Fruit fly (Drosophila melanogaster) whole organism, wandering third instar larva: ENCODE results near the gene CG31100.

Source experiments
- CG9705 ChIP-seq: fragments of 200-800 bp; sonication (Bioruptor generic); optimal IDR thresholded peaks from 2 replicates; lab custom pipeline; 2018; ENCODE audit warnings: missing biosample characterization, mild to moderate bottlenecking, missing genetic modification characterization
- HLH106 ChIP-seq: fragments of 200-800 bp; optimal IDR thresholded peaks from 3 replicates; lab custom pipeline; 2019; ENCODE audit warnings: missing biosample characterization, mild to moderate bottlenecking, missing genetic modification characterization, moderate library complexity
- Mio ChIP-seq: sonication (Bioruptor generic); optimal IDR thresholded peaks from 2 replicates; lab custom pipeline; 2016; ENCODE audit warnings: missing biosample characterization, missing genetic modification characterization
- Myc ChIP-seq: fragments of >200 bp; optimal IDR thresholded peaks from 2 replicates; lab custom pipeline; 2017
- OdsH ChIP-seq: fragments of 200-800 bp; sonication (Bioruptor generic); optimal IDR thresholded peaks from 2 replicates; lab custom pipeline; 2016; ENCODE audit warnings: missing biosample characterization, mild to moderate bottlenecking, missing genetic modification characterization
- Vsx2 ChIP-seq: fragments of 200-300, 225-300 bp; sonication (Bioruptor generic); optimal IDR thresholded peaks from 2 replicates; lab custom pipeline; 2018; ENCODE audit warnings: missing biosample characterization, missing genetic modification characterization; ENCODE audit not compliant: partially characterized antibody
- dmrt93B ChIP-seq: fragments of 200-800 bp; sonication (Bioruptor generic); optimal IDR thresholded peaks from 2 replicates; lab custom pipeline; 2018; ENCODE audit warnings: missing biosample characterization, mild to moderate bottlenecking, missing genetic modification characterization
- pan ChIP-seq: fragments of >200 bp; optimal IDR thresholded peaks from 2 replicates; lab custom pipeline; 2017
- psq ChIP-seq: fragments of 200-800 bp; sonication (Bioruptor generic); optimal IDR thresholded peaks from 3 replicates; lab custom pipeline; 2017; ENCODE audit warnings: missing biosample characterization, mild to moderate bottlenecking, missing genetic modification characterization, moderate library complexity
- usp ChIP-seq: fragments of >200 bp; optimal IDR thresholded peaks from 2 replicates; lab custom pipeline; 2017; ENCODE audit warnings: missing biosample characterization, missing genetic modification characterization
- woc ChIP-seq: sonication (Bioruptor generic); optimal IDR thresholded peaks from 2 replicates; lab custom pipeline; 2016; ENCODE audit warnings: missing biosample characterization, mild to moderate bottlenecking, missing genetic modification characterization

DNA sequence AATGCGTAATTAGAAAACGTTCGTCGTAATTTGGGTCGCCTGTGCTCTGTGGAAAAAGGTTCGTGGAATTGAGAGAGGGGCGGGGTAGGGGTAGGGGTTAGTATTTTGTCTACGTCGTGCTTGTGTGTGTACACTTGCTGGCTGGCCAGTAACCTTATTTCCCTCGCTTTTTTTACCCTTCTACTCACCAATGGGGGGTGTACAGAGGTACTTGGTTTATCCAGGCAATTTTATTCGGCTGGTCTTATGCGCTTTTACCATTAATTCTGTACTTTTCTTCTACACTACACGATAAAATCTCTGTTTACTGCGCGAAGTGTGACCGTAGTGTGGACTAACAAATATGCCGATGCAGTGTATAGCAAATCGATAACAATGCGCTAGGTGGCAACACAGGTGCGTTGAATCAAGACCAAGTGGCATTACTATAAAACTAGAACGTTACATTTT is 16.3 kb upstream of the CG31100 start, which contains the start of gene tgo:
- no peak for TF ChIP-seq HLH106 (tag; lab: Kevin White, UChicago)
- TF ChIP-seq usp (GFP tag; lab: Kevin White, UChicago): no peak
- no peak for TF ChIP-seq Myc (lab: Kevin White, UChicago)
- no peak for TF ChIP-seq psq (GFP tag; lab: Kevin White, UChicago)
- no peak for TF ChIP-seq pan (lab: Kevin White, UChicago)
- no peak for TF ChIP-seq OdsH
- no peak for TF ChIP-seq woc (GFP tag; lab: Kevin White, UChicago)
- TF ChIP-seq dmrt93B (GFP tag; lab: Kevin White, UChicago): no peak
- no peak for TF ChIP-seq Mio (GFP tag; lab: Kevin White, UChicago)
- TF ChIP-seq Vsx2 (GFP tag; lab: Kevin White, UChicago): no peak
- TF ChIP-seq CG9705 (GFP tag; lab: Kevin White, UChicago): no peak
